Worm (Caenorhabditis elegans) whole organism, early embryonic: ENCODE results near the gene gst-8.

Experiments used
- ama-1 ChIP-seq: fragments of 150-350 bp; optimal IDR thresholded peaks from 2 replicates; lab custom pipeline; 2014
- ceh-13 ChIP-seq: fragments of 200-800 bp; sonication (Bioruptor generic); optimal IDR thresholded peaks from 2 replicates; lab custom pipeline; 2018; ENCODE audit warnings: mild to moderate bottlenecking, missing genetic modification characterization, missing compliant biosample characterization
- sea-1 ChIP-seq: fragments of 200-800 bp; sonication (Bioruptor generic); conservative IDR thresholded peaks from 2 replicates; pipeline ENCODE4 v1.3.6; 2022; ENCODE audit warnings: missing genetic modification characterization, missing compliant biosample characterization
- tbx-37 ChIP-seq: fragments of 200-800 bp; sonication (Bioruptor generic); conservative IDR thresholded peaks from 2 replicates; pipeline ENCODE4 v1.3.6; 2022; ENCODE audit warnings: missing genetic modification reagents, missing genetic modification characterization, missing compliant biosample characterization
- tra-4 ChIP-seq: sonication (generic microtip); optimal IDR thresholded peaks from 2 replicates; lab custom pipeline; 2017; ENCODE audit warnings: missing genetic modification characterization, missing compliant biosample characterization

DNA sequence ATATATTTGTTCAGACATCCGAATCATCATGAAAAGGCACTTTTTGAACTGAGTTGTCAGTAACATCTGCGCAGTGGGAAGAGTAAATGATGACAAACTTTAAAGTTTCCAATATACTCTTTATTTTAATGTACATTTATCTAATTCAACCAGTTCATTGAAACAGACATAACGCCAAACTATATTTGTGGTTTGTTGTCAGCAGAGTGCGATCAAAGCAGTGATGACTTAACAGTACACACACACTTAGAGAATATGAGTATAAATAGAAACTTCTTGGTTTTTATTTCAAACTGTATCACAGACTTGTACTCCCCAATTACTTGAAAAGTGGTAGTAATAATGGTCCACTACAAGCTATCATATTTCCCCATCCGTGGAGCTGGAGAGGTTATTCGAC, at the start of gene gst-8:
- no peak for TF ChIP-seq ama-1
- TF ChIP-seq tbx-37 (GFP tag; lab: Robert Waterston, UW) = no peak
- TF ChIP-seq tra-4 (tag; lab: Kevin White, UChicago) = no peak
- TF ChIP-seq ceh-13 (GFP tag; lab: Kevin White, UChicago) = no peak
- TF ChIP-seq sea-1 (GFP tag; lab: Robert Waterston, UW) = no peak
